Fruit fly (Drosophila melanogaster): ENCODE results near the gene Had1.

- no peak for TF ChIP-seq sc (optimal IDR thresholded peaks at IDR 0.05)
- no peak for TF ChIP-seq sc (GFP tag; optimal IDR thresholded peaks at IDR 0.05)
- TF ChIP-seq Fer1 (GFP tag; optimal IDR thresholded peaks at IDR 0.05) = no peak
- no peak for TF ChIP-seq tx (GFP tag; optimal IDR thresholded peaks at IDR 0.05)
- TF ChIP-seq ci (GFP tag; IDR thresholded peaks at IDR 0.05) = no peak
- TF ChIP-seq CG4424 (GFP tag; optimal IDR thresholded peaks at IDR 0.05) = no peak
- no peak for TF ChIP-seq Dbx (GFP tag; IDR thresholded peaks at IDR 0.05)
- no peak for TF ChIP-seq crp (GFP tag; optimal IDR thresholded peaks at IDR 0.05)
- TF ChIP-seq prd (optimal IDR thresholded peaks at IDR 0.05) = no peak
- TF ChIP-seq prd (GFP tag; IDR thresholded peaks at IDR 0.05) = no peak
- no peak for TF ChIP-seq Dad (GFP tag; optimal IDR thresholded peaks at IDR 0.05)
- TF ChIP-seq Usf (GFP tag; optimal IDR thresholded peaks at IDR 0.05) = no peak
- TF ChIP-seq Antp (GFP tag; optimal IDR thresholded peaks at IDR 0.05) = no peak
- no peak for TF ChIP-seq HLHmδ (GFP tag; optimal IDR thresholded peaks at IDR 0.05)
- no peak for TF ChIP-seq repo (GFP tag; optimal IDR thresholded peaks at IDR 0.05)
Measured at dm6 chrX:16309764-16310163, 1.3 kb upstream of the Had1 start.

Data from whole organism, embryonic.